Fruit fly (Drosophila melanogaster) whole organism, adult: Measurements from ENCODE around the gene CG12531.

ENCODE experiments used
- CG12768 ChIP-seq: fragments of 200-800 bp; sonication (Bioruptor generic); optimal IDR thresholded peaks from 2 replicates; lab custom pipeline; 2017; ENCODE audit warnings: missing biosample characterization, missing genetic modification characterization, mild to moderate bottlenecking, moderate library complexity, missing genetic modification reagents
- CG14711 ChIP-seq: fragments of 200-800 bp; sonication (Bioruptor generic); optimal IDR thresholded peaks from 2 replicates; lab custom pipeline; 2018; ENCODE audit warnings: missing biosample characterization, mild to moderate bottlenecking, missing genetic modification characterization, moderate library complexity
- CG1620 ChIP-seq: fragments of 200-800 bp; sonication (Bioruptor generic); optimal IDR thresholded peaks from 2 replicates; lab custom pipeline; 2016; ENCODE audit warnings: missing biosample characterization, missing genetic modification characterization
- CG7045 ChIP-seq: fragments of 200-800 bp; sonication (Bioruptor generic); optimal IDR thresholded peaks from 2 replicates; lab custom pipeline; 2017; ENCODE audit warnings: missing biosample characterization, mild to moderate bottlenecking, missing genetic modification characterization
- CG7101 ChIP-seq: fragments of 200-800 bp; sonication (Bioruptor generic); optimal IDR thresholded peaks from 2 replicates; lab custom pipeline; 2018; ENCODE audit warnings: missing biosample characterization, mild to moderate bottlenecking, missing genetic modification characterization, moderate library complexity
- Hr96 ChIP-seq: fragments of 200-800 bp; sonication (Bioruptor generic); optimal IDR thresholded peaks from 2 replicates; lab custom pipeline; 2016; ENCODE audit warnings: missing biosample characterization, missing genetic modification characterization
- cnc ChIP-seq, 2 experiments: fragments of >200 bp; optimal IDR thresholded peaks; 2 replicates each; lab custom pipeline; 2017
- kay ChIP-seq: fragments of 200-800 bp; sonication (Bioruptor generic); peaks from one replicate; lab custom pipeline; 2016; ENCODE audit warnings: missing biosample characterization, missing genetic modification characterization, borderline replicate concordance
- ovo ChIP-seq: fragments of 200-800 bp; sonication (Bioruptor generic); optimal IDR thresholded peaks from 2 replicates; lab custom pipeline; 2016; ENCODE audit warnings: missing biosample characterization, missing genetic modification characterization
- pad ChIP-seq: fragments of 200-800 bp; sonication (Bioruptor generic); optimal IDR thresholded peaks from 3 replicates; lab custom pipeline; 2017; ENCODE audit warnings: missing biosample characterization, missing genetic modification characterization, mild to moderate bottlenecking, moderate library complexity, missing genetic modification reagents

dm6 chrX:19754705-19755403, 36.1 kb downstream of the CG12531 start:
- TF ChIP-seq CG7045 = no peak
- no peak for TF ChIP-seq kay (GFP tag; lab: Kevin White, UChicago)
- TF ChIP-seq CG14711 (tag; lab: Kevin White, UChicago) = no peak
- TF ChIP-seq Hr96 (GFP tag; lab: Kevin White, UChicago) = no peak
- TF ChIP-seq ovo (GFP tag; lab: Kevin White, UChicago) = no peak
- TF ChIP-seq CG12768 = no peak
- peak; percentile 67 to 76 for TF ChIP-seq cnc (optimal IDR thresholded peaks at IDR 0.05; lab: Kevin White, UChicago)
- no peak for TF ChIP-seq CG7101 (tag; lab: Kevin White, UChicago)
- no peak for TF ChIP-seq pad (GFP tag; lab: Kevin White, UChicago)
- no peak for TF ChIP-seq CG1620 (GFP tag; lab: Kevin White, UChicago)
